Fruit fly (Drosophila melanogaster) whole organism, embryonic: Measurements from ENCODE around the gene SP555.

Source experiments
- CG10267 ChIP-seq: fragments of 200-800 bp; sonication (Bioruptor generic); optimal IDR thresholded peaks from 2 replicates; lab custom pipeline; 2018; ENCODE audit warnings: missing biosample characterization, mild to moderate bottlenecking, missing genetic modification characterization, moderate library complexity
- CG10366 ChIP-seq: fragments of 200-800 bp; sonication (Bioruptor generic); IDR thresholded peaks from 2 replicates; pipeline ENCODE4 v1.3.6; 2022; ENCODE audit warnings: missing biosample characterization, missing genetic modification characterization
- CG12942 ChIP-seq: fragments of 200-800 bp; sonication (Bioruptor generic); optimal IDR thresholded peaks from 3 replicates; lab custom pipeline; 2016; ENCODE audit warnings: missing biosample characterization, missing genetic modification characterization
- CG1603 ChIP-seq: fragments of 200-800 bp; sonication (Bioruptor generic); optimal IDR thresholded peaks from 2 replicates; lab custom pipeline; 2019; ENCODE audit warnings: missing biosample characterization, mild to moderate bottlenecking, missing genetic modification characterization, moderate library complexity
- CG16815 ChIP-seq: fragments of 200-800 bp; sonication (Bioruptor generic); optimal IDR thresholded peaks from 3 replicates; lab custom pipeline; 2017; ENCODE audit warnings: missing biosample characterization, mild to moderate bottlenecking, missing genetic modification characterization
- CG17802 ChIP-seq: fragments of 200-800 bp; sonication (Bioruptor generic); optimal IDR thresholded peaks from 2 replicates; lab custom pipeline; 2018; ENCODE audit warnings: missing biosample characterization, mild to moderate bottlenecking, missing genetic modification characterization, moderate library complexity
- CG18599 ChIP-seq: fragments of 200-800 bp; sonication (Bioruptor generic); optimal IDR thresholded peaks from 3 replicates; lab custom pipeline; 2017; ENCODE audit warnings: missing biosample characterization, missing genetic modification characterization, mild to moderate bottlenecking, moderate library complexity, missing genetic modification reagents
- CG18619 ChIP-seq: fragments of 200-800 bp; sonication (Bioruptor generic); optimal IDR thresholded peaks from 3 replicates; lab custom pipeline; 2017; ENCODE audit warnings: missing biosample characterization, mild to moderate bottlenecking, missing genetic modification characterization
- CG30431 ChIP-seq: fragments of 200-800 bp; sonication (Bioruptor generic); optimal IDR thresholded peaks from 2 replicates; lab custom pipeline; 2017; ENCODE audit warnings: missing biosample characterization, missing genetic modification characterization
- CG31365 ChIP-seq: fragments of 200-800 bp; sonication (Bioruptor generic); optimal IDR thresholded peaks from 2 replicates; lab custom pipeline; 2018; ENCODE audit warnings: missing biosample characterization, mild to moderate bottlenecking, missing genetic modification characterization
- CG32767 ChIP-seq: fragments of 200-800 bp; sonication (Bioruptor generic); IDR thresholded peaks from 2 replicates; pipeline ENCODE4 v1.3.6; 2022; ENCODE audit warnings: missing biosample characterization, missing genetic modification characterization
- CG3847 ChIP-seq: fragments of 200-800 bp; sonication (Bioruptor generic); IDR thresholded peaks from 2 replicates; pipeline ENCODE4 v1.3.6; 2022; ENCODE audit warnings: missing biosample characterization, missing genetic modification characterization
- CG4730 ChIP-seq: fragments of 200-800 bp; sonication (Bioruptor generic); IDR thresholded peaks from 2 replicates; pipeline ENCODE4 v1.3.6; 2022; ENCODE audit warnings: missing biosample characterization, missing genetic modification characterization
- CG4854 ChIP-seq: fragments of 200-800 bp; sonication (Bioruptor generic); optimal IDR thresholded peaks from 2 replicates; lab custom pipeline; 2016; ENCODE audit warnings: missing biosample characterization, missing genetic modification characterization, inconsistent platforms
- CG6272 ChIP-seq: fragments of 200-800 bp; sonication (Bioruptor generic); IDR thresholded peaks from 2 replicates; pipeline ENCODE4 v1.3.6; 2022; ENCODE audit warnings: missing biosample characterization, missing genetic modification characterization
- CG6813 ChIP-seq: fragments of 200-800 bp; sonication (Bioruptor generic); optimal IDR thresholded peaks from 2 replicates; lab custom pipeline; 2017; ENCODE audit warnings: missing biosample characterization, missing genetic modification characterization, mild to moderate bottlenecking, moderate library complexity, missing genetic modification reagents
- CG8290 ChIP-seq, 3 experiments: fragments of 200-800 bp; sonication (Bioruptor generic); optimal IDR thresholded peaks; 2 replicates each; lab custom pipeline; 2016 to 2019; ENCODE audit warnings: missing biosample characterization in 3 of 3, missing genetic modification characterization in 3 of 3, mild to moderate bottlenecking in 2 of 3, moderate library complexity in 1 of 3
- CG8944 ChIP-seq: fragments of 200-800 bp; sonication (Bioruptor generic); optimal IDR thresholded peaks from 3 replicates; lab custom pipeline; 2016; ENCODE audit warnings: missing biosample characterization, missing genetic modification characterization
- CG9727 ChIP-seq: fragments of 200-800 bp; sonication (Bioruptor generic); optimal IDR thresholded peaks from 3 replicates; lab custom pipeline; 2017; ENCODE audit warnings: missing biosample characterization, mild to moderate bottlenecking, missing genetic modification characterization
- CoRest ChIP-seq: fragments of 200-800 bp; sonication (Bioruptor generic); optimal IDR thresholded peaks from 3 replicates; lab custom pipeline; 2018; ENCODE audit warnings: missing biosample characterization, mild to moderate bottlenecking, missing genetic modification characterization, moderate library complexity
- D19B ChIP-seq: fragments of 200-800 bp; sonication (Bioruptor generic); optimal IDR thresholded peaks from 2 replicates; lab custom pipeline; 2017; ENCODE audit warnings: missing biosample characterization, mild to moderate bottlenecking, missing genetic modification characterization
- E2f2 ChIP-seq: fragments of 200-800 bp; sonication (Bioruptor generic); IDR thresholded peaks from 2 replicates; pipeline ENCODE4 v1.3.6; 2022; ENCODE audit warnings: missing biosample characterization, missing genetic modification characterization
- Elba2 ChIP-seq: fragments of 200-800 bp; sonication (Bioruptor generic); optimal IDR thresholded peaks from 3 replicates; lab custom pipeline; 2016; ENCODE audit warnings: missing biosample characterization, missing genetic modification characterization
- H2.0 ChIP-seq: fragments of 200-800 bp; sonication (Bioruptor generic); IDR thresholded peaks from 2 replicates; pipeline ENCODE4 v1.3.6; 2022; ENCODE audit warnings: missing biosample characterization, missing genetic modification characterization
- HLH4C ChIP-seq: fragments of 200-800 bp; sonication (Bioruptor generic); IDR thresholded peaks from 3 replicates; pipeline ENCODE4 v1.3.6; 2022; ENCODE audit warnings: missing biosample characterization, missing genetic modification characterization; ENCODE audit not compliant: partially characterized antibody
- Hand ChIP-seq: fragments of 200-800 bp; sonication (Bioruptor generic); optimal IDR thresholded peaks from 2 replicates; lab custom pipeline; 2017; ENCODE audit warnings: mild to moderate bottlenecking, missing biosample characterization, missing genetic modification reagents, missing genetic modification characterization
- Hr39 ChIP-seq: fragments of >200 bp; optimal IDR thresholded peaks from 2 replicates; lab custom pipeline; 2017
- Oli ChIP-seq: fragments of 200-800 bp; sonication (Bioruptor generic); optimal IDR thresholded peaks from 2 replicates; lab custom pipeline; 2018; ENCODE audit warnings: missing biosample characterization, mild to moderate bottlenecking, missing genetic modification characterization, moderate library complexity
- Ssrp ChIP-seq: fragments of 200-800 bp; sonication (Bioruptor generic); optimal IDR thresholded peaks from 2 replicates; lab custom pipeline; 2018; ENCODE audit warnings: missing biosample characterization, mild to moderate bottlenecking, missing genetic modification characterization, moderate library complexity
- Trl ChIP-seq, 3 experiments: fragments of >200 bp in 2 of 3; fragments of 200-800 bp in 1 of 3; sonication (Bioruptor generic) in 1 of 3; optimal IDR thresholded peaks; 2 replicates in 1 of 3; 3 replicates in 2 of 3; lab custom pipeline; 2016 to 2017; ENCODE audit warnings: missing biosample characterization in 1 of 3, missing genetic modification characterization in 1 of 3
- Xrp1 ChIP-seq: fragments of 200-800 bp; sonication (Bioruptor generic); IDR thresholded peaks from 2 replicates; pipeline ENCODE4 v1.3.6; 2022; ENCODE audit warnings: missing biosample characterization, missing genetic modification characterization
- abd-A ChIP-seq: fragments of 200-800 bp; sonication (Bioruptor generic); optimal IDR thresholded peaks from 3 replicates; lab custom pipeline; 2019; ENCODE audit warnings: missing biosample characterization, mild to moderate bottlenecking, missing genetic modification characterization, moderate library complexity
- bab2 ChIP-seq: fragments of 200-800 bp; sonication (Bioruptor generic); optimal IDR thresholded peaks from 2 replicates; lab custom pipeline; 2016; ENCODE audit warnings: missing biosample characterization, missing genetic modification characterization
- chinmo ChIP-seq: fragments of 200-800 bp; sonication (Bioruptor generic); IDR thresholded peaks from 4 replicates; pipeline ENCODE4 v1.3.6; 2022; ENCODE audit warnings: missing biosample characterization, missing genetic modification characterization; ENCODE audit not compliant: partially characterized antibody
- corto ChIP-seq: fragments of 200-800 bp; sonication (Bioruptor generic); optimal IDR thresholded peaks from 2 replicates; lab custom pipeline; 2016; ENCODE audit warnings: missing biosample characterization, mild to moderate bottlenecking, missing genetic modification characterization, moderate library complexity
- fu2 ChIP-seq: fragments of 200-800 bp; sonication (Bioruptor generic); optimal IDR thresholded peaks from 2 replicates; lab custom pipeline; 2016; ENCODE audit warnings: missing biosample characterization, missing genetic modification characterization
- grn ChIP-seq: fragments of 200-800 bp; sonication (Bioruptor generic); optimal IDR thresholded peaks from 3 replicates; lab custom pipeline; 2017; ENCODE audit warnings: missing biosample characterization, missing genetic modification characterization
- jing ChIP-seq: fragments of 200-800 bp; sonication (Bioruptor generic); optimal IDR thresholded peaks from 2 replicates; lab custom pipeline; 2018; ENCODE audit warnings: missing biosample characterization, mild to moderate bottlenecking, missing genetic modification characterization
- lbe ChIP-seq: fragments of 200-800 bp; sonication (Bioruptor generic); optimal IDR thresholded peaks from 2 replicates; lab custom pipeline; 2016; ENCODE audit warnings: missing biosample characterization, mild to moderate bottlenecking, missing genetic modification characterization
- mam ChIP-seq: fragments of 200-800 bp; sonication (Bioruptor generic); optimal IDR thresholded peaks from 3 replicates; lab custom pipeline; 2016; ENCODE audit warnings: missing biosample characterization, missing genetic modification characterization
- pita ChIP-seq: fragments of 200-800 bp; sonication (Bioruptor generic); optimal IDR thresholded peaks from 2 replicates; lab custom pipeline; 2017; ENCODE audit warnings: missing biosample characterization, mild to moderate bottlenecking, missing genetic modification characterization
- ranshi ChIP-seq: fragments of 200-800 bp; sonication (Bioruptor generic); IDR thresholded peaks from 2 replicates; pipeline ENCODE4 v1.3.6; 2022; ENCODE audit warnings: missing biosample characterization, missing genetic modification characterization
- row ChIP-seq: fragments of 200-800 bp; sonication (Bioruptor generic); IDR thresholded peaks from 3 replicates; pipeline ENCODE4 v1.3.6; 2022; ENCODE audit warnings: missing biosample characterization, missing genetic modification characterization
- seq ChIP-seq: fragments of 200-800 bp; sonication (Bioruptor generic); IDR thresholded peaks from 2 replicates; pipeline ENCODE4 v1.3.6; 2022; ENCODE audit warnings: missing biosample characterization, missing genetic modification characterization
- sim ChIP-seq: fragments of 200-800 bp; sonication (Bioruptor generic); IDR thresholded peaks from 2 replicates; pipeline ENCODE4 v1.3.6; 2022; ENCODE audit warnings: missing biosample characterization, missing genetic modification characterization
- vvl ChIP-seq: fragments of 200-800 bp; sonication (Bioruptor generic); IDR thresholded peaks from 2 replicates; pipeline ENCODE4 v1.3.6; 2022; ENCODE audit warnings: missing biosample characterization, missing genetic modification characterization
- z ChIP-seq: fragments of 200-800 bp; sonication (Bioruptor generic); IDR thresholded peaks from 3 replicates; pipeline ENCODE4 v1.3.6; 2022; ENCODE audit warnings: missing biosample characterization, missing genetic modification characterization
- zfh1 ChIP-seq: fragments of 200-800 bp; sonication (Bioruptor generic); IDR thresholded peaks from 3 replicates; pipeline ENCODE4 v1.3.6; 2022; ENCODE audit warnings: missing biosample characterization, missing genetic modification characterization

The SP555 gene

DNA sequence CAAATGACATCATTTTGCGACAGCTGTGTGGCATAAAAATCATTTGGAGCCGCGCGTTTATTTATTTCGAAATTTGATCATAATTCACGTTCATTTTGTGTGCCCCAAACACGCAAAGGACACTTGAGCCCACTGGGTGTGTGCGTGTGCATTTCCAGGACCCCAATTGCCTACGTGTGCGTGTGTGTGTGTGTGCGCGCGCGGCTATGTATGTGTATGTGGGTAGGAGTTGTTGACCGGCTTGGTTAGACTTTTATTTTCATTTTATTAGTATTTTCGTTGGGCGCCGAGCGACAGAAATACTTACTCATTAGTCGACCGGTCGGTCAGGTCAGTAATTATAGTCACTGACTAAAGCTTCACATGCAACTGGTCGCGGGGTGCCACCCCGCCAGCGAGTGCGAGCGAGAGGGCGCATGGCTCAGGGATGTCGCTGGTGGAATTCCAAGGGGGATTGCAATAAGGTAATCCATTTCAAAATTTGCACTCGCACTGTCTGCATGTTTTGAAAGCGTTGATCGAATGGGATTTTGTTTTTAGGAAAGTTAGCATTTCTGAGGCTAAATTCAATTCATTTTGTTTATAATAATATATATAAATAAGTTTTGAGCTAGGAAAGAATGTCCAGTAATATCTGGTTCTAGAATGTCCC is 6.1 kb downstream of the SP555 start (continued):
- peak; percentile 4 for TF ChIP-seq fu2 (GFP tag; lab: Kevin White, UChicago)
- TF ChIP-seq Hand (GFP tag; lab: Kevin White, UChicago): no peak
- peak; percentile 93 for TF ChIP-seq Hr39
- peak; percentile 2 for TF ChIP-seq CG6813 (GFP tag; lab: Kevin White, UChicago)
- TF ChIP-seq mam (GFP tag; lab: Kevin White, UChicago): peak; percentile 50
- peak; percentile 57 for TF ChIP-seq seq (GFP tag; lab: Robert Waterston, UW)
- TF ChIP-seq zfh1 (GFP tag; lab: Robert Waterston, UW): 0 out of 3 replicates have a peak, but pooled peaks have one; percentile 34
- TF ChIP-seq CG6272 (GFP tag; lab: Robert Waterston, UW): peak; percentile 23; the same call in 1 of the 2 replicates
- 0 out of 2 replicates have a peak, but pooled peaks have one; percentile 31 for TF ChIP-seq CG32767
- TF ChIP-seq vvl (GFP tag; lab: Robert Waterston, UW): peak; percentile 20; the same call in 1 of the 2 replicates
- TF ChIP-seq H2.0 (GFP tag; lab: Robert Waterston, UW): 0 out of 2 replicates have a peak, but pooled peaks have one; percentile 23
- peak; percentile 32; the same call in 1 of the 2 replicates for TF ChIP-seq CG10366
- TF ChIP-seq CG9727 (GFP tag; lab: Kevin White, UChicago): peak; percentile 28
- peak; percentile 65 for TF ChIP-seq ranshi (GFP tag; lab: Robert Waterston, UW)
- TF ChIP-seq sim (GFP tag; lab: Robert Waterston, UW): no peak; the same call in 1 of the 2 replicates
- peak; percentile 10 for TF ChIP-seq D19B (GFP tag; lab: Kevin White, UChicago)
- TF ChIP-seq Oli (tag; lab: Kevin White, UChicago): peak; percentile 53
- TF ChIP-seq Xrp1: peak; percentile 44; the same call in 1 of the 2 replicates
- no peak for TF ChIP-seq pita (GFP tag; lab: Kevin White, UChicago)
- no peak for TF ChIP-seq bab2 (GFP tag; lab: Kevin White, UChicago)
- TF ChIP-seq CG10267 (tag; lab: Kevin White, UChicago): no peak
- peak; percentile 43 for TF ChIP-seq lbe (GFP tag; lab: Kevin White, UChicago)
- peak; percentile 25 for TF ChIP-seq corto (GFP tag; lab: Kevin White, UChicago)
- TF ChIP-seq CG8290 (GFP tag; optimal IDR thresholded peaks at IDR 0.05; lab: Kevin White, UChicago): no peak
- TF ChIP-seq CG8290 (tag; optimal IDR thresholded peaks at IDR 0.05; lab: Kevin White, UChicago): peak in 1 of 2 experiments; percentile 73
- TF ChIP-seq CG30431 (GFP tag; lab: Kevin White, UChicago): peak; percentile 41
- TF ChIP-seq CG4854 (GFP tag; lab: Kevin White, UChicago): no peak
- no peak for TF ChIP-seq Elba2 (GFP tag; lab: Kevin White, UChicago)
- TF ChIP-seq E2f2 (GFP tag; lab: Robert Waterston, UW): no peak
- no peak for TF ChIP-seq z (GFP tag; lab: Robert Waterston, UW)
- TF ChIP-seq CG18619: peak; percentile 50
- peak; percentile 31 for TF ChIP-seq CG12942 (GFP tag; lab: Kevin White, UChicago)
- no peak for TF ChIP-seq CG17802 (tag; lab: Kevin White, UChicago)
- peak; percentile 25 for TF ChIP-seq CG1603 (tag; lab: Kevin White, UChicago)
- TF ChIP-seq Ssrp (tag; lab: Kevin White, UChicago): peak; percentile 49
- no peak for TF ChIP-seq CG3847 (GFP tag; lab: Robert Waterston, UW)
- no peak for TF ChIP-seq CG31365 (tag; lab: Kevin White, UChicago)
- peak; percentile 30 for TF ChIP-seq CG8944 (GFP tag; lab: Kevin White, UChicago)
- TF ChIP-seq jing (GFP tag; lab: Kevin White, UChicago): no peak
- TF ChIP-seq chinmo (GFP tag; lab: Robert Waterston, UW): 0 out of 4 replicates have a peak, but pooled peaks have one; percentile 40
- peak; percentile 50 for TF ChIP-seq row (GFP tag; lab: Robert Waterston, UW)
- no peak for TF ChIP-seq HLH4C (GFP tag; lab: Robert Waterston, UW)
- TF ChIP-seq grn (GFP tag; lab: Kevin White, UChicago): no peak
- 0 out of 2 replicates have a peak, but pooled peaks have one; percentile 19 for TF ChIP-seq CG4730 (GFP tag; lab: Robert Waterston, UW)
- peak; percentile 29 for TF ChIP-seq CG16815 (GFP tag; lab: Kevin White, UChicago)
- peak; percentile 50 for TF ChIP-seq abd-A (tag; lab: Kevin White, UChicago)
- peak; percentile 52 for TF ChIP-seq CoRest (tag; lab: Kevin White, UChicago)
- peak; percentile 65 for TF ChIP-seq CG18599 (GFP tag; lab: Kevin White, UChicago)
- no peak for TF ChIP-seq Trl (optimal IDR thresholded peaks at IDR 0.05; lab: Kevin White, UChicago)
- peak; percentile 46 for TF ChIP-seq Trl (GFP tag; optimal IDR thresholded peaks at IDR 0.05; lab: Kevin White, UChicago)
